Fruit fly (Drosophila melanogaster) whole organism, wandering third instar larva: Measurements from ENCODE around the gene Act88F.

Experiments
- Abd-B ChIP-seq: fragments of >200 bp; optimal IDR thresholded peaks from 2 replicates; lab custom pipeline; 2017; ENCODE audit warnings: missing biosample characterization, missing genetic modification characterization
- Dif ChIP-seq: fragments of 200-275, 200-300 bp; sonication (Bioruptor generic); optimal IDR thresholded peaks from 2 replicates; lab custom pipeline; 2018; ENCODE audit warnings: missing biosample characterization, missing genetic modification characterization; ENCODE audit not compliant: partially characterized antibody
- GATAd ChIP-seq: sonication (Bioruptor generic); optimal IDR thresholded peaks from 2 replicates; lab custom pipeline; 2016; ENCODE audit warnings: missing biosample characterization, missing genetic modification characterization
- Hnf4 ChIP-seq: fragments of 200-800 bp; sonication (Bioruptor generic); optimal IDR thresholded peaks from 2 replicates; lab custom pipeline; 2016; ENCODE audit warnings: missing biosample characterization, mild to moderate bottlenecking, missing genetic modification characterization
- Jra ChIP-seq: sonication (Bioruptor generic); optimal IDR thresholded peaks from 2 replicates; lab custom pipeline; 2016; ENCODE audit warnings: missing biosample characterization, missing genetic modification characterization
- Myc ChIP-seq: fragments of >200 bp; optimal IDR thresholded peaks from 2 replicates; lab custom pipeline; 2017
- brk ChIP-seq: fragments of 200-800 bp; sonication (Bioruptor generic); optimal IDR thresholded peaks from 2 replicates; lab custom pipeline; 2016; ENCODE audit warnings: missing biosample characterization, mild to moderate bottlenecking, missing genetic modification characterization
- sage ChIP-seq: fragments of 200-800 bp; sonication (Bioruptor generic); optimal IDR thresholded peaks from 2 replicates; lab custom pipeline; 2016; ENCODE audit warnings: missing biosample characterization, mild to moderate bottlenecking, missing genetic modification characterization
- woc ChIP-seq: sonication (Bioruptor generic); optimal IDR thresholded peaks from 2 replicates; lab custom pipeline; 2016; ENCODE audit warnings: missing biosample characterization, mild to moderate bottlenecking, missing genetic modification characterization

Gene Act88F

dm6 chr3R:15485296-15485695 is 45.5 kb downstream of the Act88F start, which contains the start of gene Trissin:
TSS of gene Trissin (minus strand) at chr3R:15485396.
- TF ChIP-seq GATAd = no peak
- TF ChIP-seq Abd-B (GFP tag; lab: Kevin White, UChicago) = no peak
- TF ChIP-seq sage (GFP tag; lab: Kevin White, UChicago) = no peak
- TF ChIP-seq brk = no peak
- no peak for TF ChIP-seq Dif
- no peak for TF ChIP-seq Hnf4 (GFP tag; lab: Kevin White, UChicago)
- TF ChIP-seq Jra (GFP tag; lab: Kevin White, UChicago) = no peak
- TF ChIP-seq, all 38 proteins: peak for 0

- TF ChIP-seq woc = no peak
- TF ChIP-seq Myc (lab: Kevin White, UChicago) = peak; percentile 53
Observed at dm6 chr3R:15485866-15486265, 46.1 kb downstream of the Act88F start, which contains the start of gene obe. TSS of gene obe (plus strand) at chr3R:15486050.
